Fruit fly (Drosophila melanogaster) whole organism, embryonic: ENCODE results near the gene CCAP-R.

Experiments
- CG10267 ChIP-seq: fragments of 200-800 bp; sonication (Bioruptor generic); optimal IDR thresholded peaks from 2 replicates; lab custom pipeline; 2018; ENCODE audit warnings: missing biosample characterization, mild to moderate bottlenecking, missing genetic modification characterization, moderate library complexity
- CG11695 ChIP-seq: fragments of 200-800 bp; sonication (Bioruptor generic); IDR thresholded peaks from 3 replicates; pipeline ENCODE4 v1.3.6; 2022; ENCODE audit warnings: missing biosample characterization, missing genetic modification characterization
- CG12236 ChIP-seq: fragments of 200-800 bp; sonication (Bioruptor generic); optimal IDR thresholded peaks from 2 replicates; lab custom pipeline; 2016; ENCODE audit warnings: missing biosample characterization, missing genetic modification characterization
- CG12659 ChIP-seq: fragments of 200-800 bp; sonication (Bioruptor generic); optimal IDR thresholded peaks from 3 replicates; lab custom pipeline; 2017; ENCODE audit warnings: mild to moderate bottlenecking, missing biosample characterization, missing genetic modification reagents, missing genetic modification characterization
- CG12942 ChIP-seq: fragments of 200-800 bp; sonication (Bioruptor generic); optimal IDR thresholded peaks from 3 replicates; lab custom pipeline; 2016; ENCODE audit warnings: missing biosample characterization, missing genetic modification characterization
- CG14710 ChIP-seq: fragments of 200-800 bp; sonication (Bioruptor generic); optimal IDR thresholded peaks from 3 replicates; lab custom pipeline; 2019; ENCODE audit warnings: missing biosample characterization, mild to moderate bottlenecking, missing genetic modification characterization, moderate library complexity
- CG15073 ChIP-seq: fragments of 200-800 bp; sonication (Bioruptor generic); optimal IDR thresholded peaks from 2 replicates; lab custom pipeline; 2016; ENCODE audit warnings: missing biosample characterization, missing genetic modification characterization
- CG17359 ChIP-seq: fragments of 200-800 bp; sonication (Bioruptor generic); optimal IDR thresholded peaks from 3 replicates; lab custom pipeline; 2018; ENCODE audit warnings: missing biosample characterization, mild to moderate bottlenecking, missing genetic modification characterization, moderate library complexity
- CG2678 ChIP-seq: fragments of 200-800 bp; sonication (Bioruptor generic); optimal IDR thresholded peaks from 3 replicates; lab custom pipeline; 2019; ENCODE audit warnings: missing biosample characterization, mild to moderate bottlenecking, missing genetic modification characterization, moderate library complexity
- CG2712 ChIP-seq: fragments of 200-800 bp; optimal IDR thresholded peaks from 3 replicates; lab custom pipeline; 2019; ENCODE audit warnings: missing biosample characterization, mild to moderate bottlenecking, missing genetic modification characterization, moderate library complexity
- CG32767 ChIP-seq: fragments of 200-800 bp; sonication (Bioruptor generic); IDR thresholded peaks from 2 replicates; pipeline ENCODE4 v1.3.6; 2022; ENCODE audit warnings: missing biosample characterization, missing genetic modification characterization
- CG42726 ChIP-seq: fragments of 200-800 bp; sonication (Bioruptor generic); IDR thresholded peaks from 2 replicates; pipeline ENCODE4 v1.3.6; 2022; ENCODE audit warnings: missing biosample characterization, missing genetic modification characterization; ENCODE audit not compliant: partially characterized antibody
- CG7556 ChIP-seq: fragments of 200-800 bp; sonication (Bioruptor generic); optimal IDR thresholded peaks from 2 replicates; lab custom pipeline; 2017; ENCODE audit warnings: missing biosample characterization, mild to moderate bottlenecking, missing genetic modification characterization
- CG8290 ChIP-seq, 3 experiments: fragments of 200-800 bp; sonication (Bioruptor generic); optimal IDR thresholded peaks; 2 replicates each; lab custom pipeline; 2016 to 2019; ENCODE audit warnings: missing biosample characterization in 3 of 3, missing genetic modification characterization in 3 of 3, mild to moderate bottlenecking in 2 of 3, moderate library complexity in 1 of 3
- CG8359 ChIP-seq: fragments of 200-800 bp; sonication (Bioruptor generic); optimal IDR thresholded peaks from 2 replicates; lab custom pipeline; 2017; ENCODE audit warnings: missing biosample characterization, mild to moderate bottlenecking, missing genetic modification characterization, borderline replicate concordance
- CG9932 ChIP-seq: fragments of 200-800 bp; sonication (Bioruptor generic); IDR thresholded peaks from 2 replicates; pipeline ENCODE4 v1.3.6; 2022; ENCODE audit warnings: missing biosample characterization, missing genetic modification characterization
- D ChIP-seq, 2 experiments: fragments of 200-800 bp in 1 of 2; fragments of >200 bp in 1 of 2; sonication (Bioruptor generic) in 1 of 2; optimal IDR thresholded peaks; 2 replicates in 1 of 2; 3 replicates in 1 of 2; lab custom pipeline; 2017; ENCODE audit warnings: mild to moderate bottlenecking in 1 of 2, missing biosample characterization in 1 of 2, missing genetic modification characterization in 1 of 2, missing genetic modification reagents in 1 of 2
- Dbx ChIP-seq: fragments of 200-800 bp; sonication (Bioruptor generic); IDR thresholded peaks from 3 replicates; pipeline ENCODE4 v1.3.6; 2022; ENCODE audit warnings: missing biosample characterization, missing genetic modification characterization
- E2f1 ChIP-seq: fragments of 200-800 bp; sonication (Bioruptor generic); IDR thresholded peaks from 2 replicates; pipeline ENCODE4 v1.3.6; 2022; ENCODE audit warnings: missing biosample characterization, missing genetic modification characterization
- H15 ChIP-seq: fragments of 200-800 bp; sonication (Bioruptor generic); IDR thresholded peaks from 3 replicates; pipeline ENCODE4 v1.3.6; 2022; ENCODE audit warnings: missing biosample characterization, missing genetic modification characterization
- HmgD ChIP-seq: fragments of 200-800 bp; sonication (Bioruptor generic); optimal IDR thresholded peaks from 3 replicates; lab custom pipeline; 2016; ENCODE audit warnings: missing biosample characterization, missing genetic modification characterization
- MTF-1 ChIP-seq: fragments of 200-800 bp; sonication (Bioruptor generic); optimal IDR thresholded peaks from 2 replicates; lab custom pipeline; 2018; ENCODE audit warnings: missing biosample characterization, mild to moderate bottlenecking, missing genetic modification characterization, borderline replicate concordance
- Oli ChIP-seq: fragments of 200-800 bp; sonication (Bioruptor generic); optimal IDR thresholded peaks from 2 replicates; lab custom pipeline; 2018; ENCODE audit warnings: missing biosample characterization, mild to moderate bottlenecking, missing genetic modification characterization, moderate library complexity
- Trl ChIP-seq, 3 experiments: fragments of >200 bp in 2 of 3; fragments of 200-800 bp in 1 of 3; sonication (Bioruptor generic) in 1 of 3; optimal IDR thresholded peaks; 2 replicates in 1 of 3; 3 replicates in 2 of 3; lab custom pipeline; 2016 to 2017; ENCODE audit warnings: missing biosample characterization in 1 of 3, missing genetic modification characterization in 1 of 3
- Xrp1 ChIP-seq: fragments of 200-800 bp; sonication (Bioruptor generic); IDR thresholded peaks from 2 replicates; pipeline ENCODE4 v1.3.6; 2022; ENCODE audit warnings: missing biosample characterization, missing genetic modification characterization
- ac ChIP-seq: fragments of 200-800 bp; sonication (Bioruptor generic); optimal IDR thresholded peaks from 3 replicates; lab custom pipeline; 2017; ENCODE audit warnings: missing biosample characterization, mild to moderate bottlenecking, missing genetic modification characterization
- az2 ChIP-seq: fragments of 200-800 bp; sonication (Bioruptor generic); optimal IDR thresholded peaks from 3 replicates; lab custom pipeline; 2016; ENCODE audit warnings: missing biosample characterization, missing genetic modification characterization
- bsh ChIP-seq, 2 experiments: fragments of 200-800 bp; sonication (Bioruptor generic); optimal IDR thresholded peaks; 2 replicates each; lab custom pipeline; 2017 to 2018; ENCODE audit warnings: mild to moderate bottlenecking in 2 of 2, missing biosample characterization in 2 of 2, missing genetic modification characterization in 2 of 2, moderate library complexity in 1 of 2
- chinmo ChIP-seq: fragments of 200-800 bp; sonication (Bioruptor generic); IDR thresholded peaks from 4 replicates; pipeline ENCODE4 v1.3.6; 2022; ENCODE audit warnings: missing biosample characterization, missing genetic modification characterization; ENCODE audit not compliant: partially characterized antibody
- esg ChIP-seq: fragments of 200-800 bp; sonication (Bioruptor generic); conservative IDR thresholded peaks from 2 replicates; pipeline ENCODE4 v1.3.6; 2022; ENCODE audit warnings: missing biosample characterization, missing genetic modification characterization
- gcm ChIP-seq: fragments of 200-800 bp; sonication (Bioruptor generic); optimal IDR thresholded peaks from 2 replicates; lab custom pipeline; 2019; ENCODE audit warnings: missing biosample characterization, mild to moderate bottlenecking, missing genetic modification characterization, moderate library complexity
- gfzf ChIP-seq: fragments of 200-800 bp; sonication (Bioruptor generic); optimal IDR thresholded peaks from 2 replicates; lab custom pipeline; 2016; ENCODE audit warnings: missing biosample characterization, mild to moderate bottlenecking, missing genetic modification characterization, moderate library complexity
- grau ChIP-seq: fragments of 200-800 bp; optimal IDR thresholded peaks from 3 replicates; lab custom pipeline; 2019; ENCODE audit warnings: missing biosample characterization, mild to moderate bottlenecking, missing genetic modification characterization, moderate library complexity
- inv ChIP-seq: fragments of 200-800 bp; sonication (Bioruptor generic); IDR thresholded peaks from 2 replicates; pipeline ENCODE4 v1.3.6; 2022; ENCODE audit warnings: missing biosample characterization, missing genetic modification characterization; ENCODE audit not compliant: partially characterized antibody
- klu ChIP-seq: fragments of 200-800 bp; sonication (Bioruptor generic); IDR thresholded peaks from 2 replicates; pipeline ENCODE4 v1.3.6; 2022; ENCODE audit warnings: missing biosample characterization, missing genetic modification characterization
- kni ChIP-seq: fragments of 200-800 bp; sonication (Bioruptor generic); optimal IDR thresholded peaks from 3 replicates; lab custom pipeline; 2017; ENCODE audit warnings: mild to moderate bottlenecking, missing biosample characterization, missing genetic modification reagents, missing genetic modification characterization
- lmd ChIP-seq: fragments of 200-800 bp; sonication (Bioruptor generic); IDR thresholded peaks from 2 replicates; pipeline ENCODE4 v1.3.6; 2022; ENCODE audit warnings: missing biosample characterization, missing genetic modification characterization
- lola ChIP-seq, 3 experiments: fragments of >200 bp in 2 of 3; fragments of 200-800 bp in 1 of 3; sonication (Bioruptor generic) in 1 of 3; optimal IDR thresholded peaks; 2 replicates each; lab custom pipeline; 2017 to 2019; ENCODE audit warnings: missing biosample characterization in 3 of 3, missing genetic modification characterization in 3 of 3, mild to moderate bottlenecking in 1 of 3, moderate library complexity in 1 of 3
- otp ChIP-seq: fragments of 200-800 bp; sonication (Bioruptor generic); IDR thresholded peaks from 3 replicates; pipeline ENCODE4, ENCODE4 v1.3.6; 2022; ENCODE audit warnings: missing biosample characterization, missing genetic modification characterization
- psq ChIP-seq: fragments of 200-800 bp; sonication (Bioruptor generic); optimal IDR thresholded peaks from 2 replicates; lab custom pipeline; 2017; ENCODE audit warnings: missing biosample characterization, missing genetic modification characterization
- rib ChIP-seq: fragments of 200-800 bp; sonication (Bioruptor generic); IDR thresholded peaks from 2 replicates; pipeline ENCODE4 v1.3.6; 2022; ENCODE audit warnings: missing biosample characterization, missing genetic modification characterization
- salm ChIP-seq: fragments of 200-800 bp; sonication (Bioruptor generic); optimal IDR thresholded peaks from 2 replicates; lab custom pipeline; 2018; ENCODE audit warnings: missing biosample characterization, mild to moderate bottlenecking, missing genetic modification characterization
- sc ChIP-seq, 3 experiments: fragments of >200 bp in 2 of 3; fragments of 200-800 bp in 1 of 3; sonication (Bioruptor generic) in 1 of 3; optimal IDR thresholded peaks; 2 replicates in 2 of 3; 3 replicates in 1 of 3; lab custom pipeline; 2017; ENCODE audit warnings: mild to moderate bottlenecking in 1 of 3, missing biosample characterization in 1 of 3, missing genetic modification characterization in 1 of 3, missing genetic modification reagents in 1 of 3
- slbo ChIP-seq: fragments of 200-800 bp; sonication (Bioruptor generic); IDR thresholded peaks from 2 replicates; pipeline ENCODE4 v1.3.6; 2022; ENCODE audit warnings: missing biosample characterization, missing genetic modification characterization
- vvl ChIP-seq: fragments of 200-800 bp; sonication (Bioruptor generic); IDR thresholded peaks from 2 replicates; pipeline ENCODE4 v1.3.6; 2022; ENCODE audit warnings: missing biosample characterization, missing genetic modification characterization

The CCAP-R gene

DNA sequence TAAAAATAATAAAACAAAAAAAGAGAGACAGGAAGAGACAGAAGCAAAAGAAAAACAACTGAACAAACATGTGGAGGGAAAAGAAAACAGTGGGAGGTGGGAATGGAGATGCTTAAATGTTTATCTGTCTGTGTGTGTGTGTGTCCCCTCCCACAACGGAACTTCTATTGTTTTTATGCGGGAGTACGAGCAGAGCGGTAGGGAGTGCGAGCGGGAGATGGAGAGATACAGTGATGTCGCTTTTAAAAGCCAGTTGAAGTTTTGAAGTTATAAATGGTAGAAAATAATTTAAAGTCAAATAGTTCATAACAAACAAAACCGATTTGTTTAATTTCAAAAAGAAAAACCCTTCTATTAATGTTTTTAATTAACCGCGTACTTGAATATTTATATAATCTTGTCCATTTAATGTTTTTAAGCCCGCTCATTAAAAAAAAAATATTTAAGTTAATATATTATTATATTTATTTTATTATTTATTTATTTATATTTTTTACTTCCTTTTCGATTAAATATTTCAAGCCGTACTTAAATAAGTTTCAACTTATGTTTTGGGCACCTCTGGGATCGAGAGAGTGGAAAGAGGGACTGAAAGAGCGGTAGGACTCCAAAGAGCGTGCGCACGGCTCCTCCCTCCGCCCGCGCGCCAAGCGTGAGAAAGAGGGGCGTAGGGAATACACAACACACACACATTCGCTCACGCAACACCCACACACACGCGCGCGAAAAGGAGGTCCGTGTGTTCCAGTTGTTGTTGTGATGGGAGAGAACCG lies 75.7 kb downstream of the CCAP-R start (continued):
- TF ChIP-seq slbo (peak; percentile 59), psq (GFP tag; lab: Kevin White, UChicago) (no peak), CG12659 (GFP tag; lab: Kevin White, UChicago) (peak; percentile 18), CG14710 (tag; lab: Kevin White, UChicago) (peak; percentile 64), CG17359 (tag; lab: Kevin White, UChicago) (peak; percentile 62), inv (no peak), D (optimal IDR thresholded peaks at IDR 0.05; lab: Kevin White, UChicago) (no peak), D (GFP tag; optimal IDR thresholded peaks at IDR 0.05; lab: Kevin White, UChicago) (peak; percentile 51), bsh (GFP tag; optimal IDR thresholded peaks at IDR 0.05; lab: Kevin White, UChicago) (peak in 1 of 2 experiments; percentile 64), klu (GFP tag; lab: Robert Waterston, UW) (0 out of 2 replicates have a peak, but pooled peaks have one; percentile 37), CG15073 (GFP tag; lab: Kevin White, UChicago) (peak; percentile 32), lola (GFP tag; optimal IDR thresholded peaks at IDR 0.05; lab: Kevin White, UChicago) (peak in 1 of 3 experiments; percentile 74), salm (tag; lab: Kevin White, UChicago) (peak; percentile 37), CG12236 (no peak), vvl (GFP tag; lab: Robert Waterston, UW) (peak; percentile 63), CG32767 (GFP tag; lab: Robert Waterston, UW) (peak; percentile 67; the same call in 1 of the 2 replicates), CG2678 (tag; lab: Kevin White, UChicago) (peak; percentile 76), Trl (optimal IDR thresholded peaks at IDR 0.05; lab: Kevin White, UChicago) (peak; percentile 43 to 54), Trl (GFP tag; optimal IDR thresholded peaks at IDR 0.05; lab: Kevin White, UChicago) (no peak), Xrp1 (GFP tag; lab: Robert Waterston, UW) (peak; percentile 67), rib (peak; percentile 51; the same call in 1 of the 2 replicates), E2f1 (GFP tag; lab: Robert Waterston, UW) (peak; percentile 35; the same call in 1 of the 2 replicates), CG12942 (GFP tag; lab: Kevin White, UChicago) (no peak), CG11695 (GFP tag; lab: Robert Waterston, UW) (0 out of 3 replicates have a peak, but pooled peaks have one; percentile 41), CG10267 (tag; lab: Kevin White, UChicago) (peak; percentile 57), CG8290 (GFP tag; optimal IDR thresholded peaks at IDR 0.05; lab: Kevin White, UChicago) (no peak), CG8290 (tag; optimal IDR thresholded peaks at IDR 0.05; lab: Kevin White, UChicago) (peak in 1 of 2 experiments; percentile 27), otp (no peak; the same call in 2 of the 3 replicates), Oli (tag; lab: Kevin White, UChicago) (peak; percentile 47), lmd (GFP tag; lab: Robert Waterston, UW) (no peak; the same call in 1 of the 2 replicates), HmgD (peak; percentile 16), chinmo (GFP tag; lab: Robert Waterston, UW) (0 out of 4 replicates have a peak, but pooled peaks have one; percentile 35), ac (GFP tag; lab: Kevin White, UChicago) (no peak), sc (optimal IDR thresholded peaks at IDR 0.05; lab: Kevin White, UChicago) (no peak), sc (GFP tag; optimal IDR thresholded peaks at IDR 0.05; lab: Kevin White, UChicago) (peak; percentile 45), az2 (GFP tag; lab: Kevin White, UChicago) (peak; percentile 3), gfzf (GFP tag; lab: Kevin White, UChicago) (no peak), kni (GFP tag; lab: Kevin White, UChicago) (no peak), MTF-1 (GFP tag; lab: Kevin White, UChicago) (peak; percentile 16), CG8359 (GFP tag; lab: Kevin White, UChicago) (peak; percentile 1), CG42726 (GFP tag; lab: Robert Waterston, UW) (no peak), gcm (GFP tag; lab: Kevin White, UChicago) (peak; percentile 44), CG9932 (GFP tag; lab: Robert Waterston, UW) (peak; percentile 61), esg (0 out of 2 replicates have a peak, but pooled peaks have one; percentile 20), grau (tag; lab: Kevin White, UChicago) (peak; percentile 76), CG2712 (tag; lab: Kevin White, UChicago) (peak; percentile 75), Dbx (peak; percentile 7; the same call in 1 of the 3 replicates), H15 (peak; percentile 37; the same call in 1 of the 3 replicates), CG7556 (peak; percentile 81)
